Worm (Caenorhabditis elegans) whole organism, young adult: ENCODE measurements around the gene pas-2.

Experiments
- B0035.1 ChIP-seq: sonication (generic microtip); optimal IDR thresholded peaks from 2 replicates; lab custom pipeline; 2016; ENCODE audit warnings: missing genetic modification characterization, mild to moderate bottlenecking, missing compliant biosample characterization, missing genotype, missing genetic modification reagents
- C17E4.6 ChIP-seq: fragments of 200-800 bp; sonication (Bioruptor generic); IDR thresholded peaks from 2 replicates; pipeline ENCODE4 v1.3.6; 2022; ENCODE audit warnings: missing genetic modification reagents, missing genetic modification characterization, missing compliant biosample characterization
- F22D6.2 ChIP-seq: sonication (generic microtip); optimal IDR thresholded peaks from 2 replicates; lab custom pipeline; 2016; ENCODE audit warnings: mild to moderate bottlenecking, missing genetic modification characterization, missing compliant biosample characterization
- F23B12.7 ChIP-seq: sonication (generic microtip); optimal IDR thresholded peaks from 2 replicates; lab custom pipeline; 2017; ENCODE audit warnings: missing genetic modification characterization, mild to moderate bottlenecking, missing compliant biosample characterization, antibody characterized with exemption, moderate library complexity; ENCODE audit not compliant: insufficient read depth
- F39B2.1 ChIP-seq: fragments of 200-800 bp; sonication (Bioruptor generic); IDR thresholded peaks from 2 replicates; pipeline ENCODE4 v1.3.6; 2022; ENCODE audit warnings: missing genetic modification reagents, missing genetic modification characterization, missing compliant biosample characterization
- Y53F4B.3 ChIP-seq: fragments of 200-800 bp; sonication (Bioruptor generic); IDR thresholded peaks from 2 replicates; pipeline ENCODE4 v1.3.6; 2022; ENCODE audit warnings: missing genetic modification reagents, missing genetic modification characterization, missing compliant biosample characterization
- Y53G8AR.9 ChIP-seq: fragments of 200-800 bp; sonication (Bioruptor generic); conservative IDR thresholded peaks from 2 replicates; pipeline ENCODE4 v1.3.6; 2022; ENCODE audit warnings: missing genetic modification reagents, missing genetic modification characterization, missing compliant biosample characterization
- Y67H2A.10 ChIP-seq: fragments of 200-800 bp; sonication (Bioruptor generic); conservative IDR thresholded peaks from 2 replicates; pipeline ENCODE4 v1.3.6; 2022; ENCODE audit warnings: missing genetic modification reagents, missing genetic modification characterization, missing compliant biosample characterization
- Y95B8A.8 ChIP-seq: fragments of 200-800 bp; sonication (Bioruptor generic); IDR thresholded peaks from 2 replicates; pipeline ENCODE4 v1.3.6; 2022; ENCODE audit warnings: missing genetic modification reagents, missing genetic modification characterization, missing compliant biosample characterization
- akir-1 ChIP-seq: fragments of 200-800 bp; sonication (Bioruptor generic); optimal IDR thresholded peaks from 2 replicates; lab custom pipeline; 2018; ENCODE audit warnings: mild to moderate bottlenecking, missing genetic modification characterization, moderate library complexity, missing compliant biosample characterization
- bed-1 ChIP-seq: fragments of 200-800 bp; sonication (Bioruptor generic); IDR thresholded peaks from 2 replicates; pipeline ENCODE4 v1.3.6; 2022; ENCODE audit warnings: missing genetic modification reagents, missing genetic modification characterization, missing compliant biosample characterization
- ceh-100 ChIP-seq: fragments of 200-800 bp; sonication (Bioruptor generic); IDR thresholded peaks from 2 replicates; pipeline ENCODE4 v1.3.6; 2022; ENCODE audit warnings: missing genetic modification reagents, missing genetic modification characterization, missing compliant biosample characterization
- ceh-27 ChIP-seq: fragments of 200-800 bp; sonication (Bioruptor generic); optimal IDR thresholded peaks from 2 replicates; lab custom pipeline; 2018; ENCODE audit warnings: mild to moderate bottlenecking, missing genetic modification characterization, moderate library complexity, missing compliant biosample characterization
- ceh-79 ChIP-seq: sonication (generic microtip); optimal IDR thresholded peaks from 2 replicates; lab custom pipeline; 2017; ENCODE audit warnings: mild to moderate bottlenecking, missing genetic modification characterization, missing compliant biosample characterization
- efl-1 ChIP-seq: fragments of 150-350 bp; optimal IDR thresholded peaks from 2 replicates; lab custom pipeline; 2014; ENCODE audit warnings: missing biosample characterization, missing genetic modification reagents, missing genetic modification characterization
- him-1 ChIP-seq: sonication (generic microtip); optimal IDR thresholded peaks from 2 replicates; lab custom pipeline; 2016; ENCODE audit warnings: missing genotype, missing genetic modification reagents, missing genetic modification characterization, missing compliant biosample characterization
- hlh-12 ChIP-seq: sonication (generic microtip); optimal IDR thresholded peaks from 2 replicates; lab custom pipeline; 2016; ENCODE audit warnings: missing genetic modification characterization, missing compliant biosample characterization
- hlh-26 ChIP-seq: fragments of 200-800 bp; sonication (Bioruptor generic); conservative IDR thresholded peaks from 2 replicates; pipeline ENCODE4 v1.3.6; 2022; ENCODE audit warnings: missing genetic modification reagents, missing genetic modification characterization, missing compliant biosample characterization
- hmg-1.2 ChIP-seq: fragments of 200-800 bp; sonication (Bioruptor generic); IDR thresholded peaks from 2 replicates; pipeline ENCODE4 v1.3.6; 2022; ENCODE audit warnings: missing genetic modification reagents, missing genetic modification characterization, missing compliant biosample characterization
- hmg-20 ChIP-seq: fragments of 200-800 bp; sonication (Bioruptor generic); IDR thresholded peaks from 2 replicates; pipeline ENCODE4 v1.3.6; 2022; ENCODE audit warnings: missing genetic modification reagents, missing genetic modification characterization, missing compliant biosample characterization
- hrde-1 ChIP-seq: sonication (generic microtip); optimal IDR thresholded peaks from 2 replicates; lab custom pipeline; 2016; ENCODE audit warnings: missing genetic modification characterization, mild to moderate bottlenecking, missing compliant biosample characterization, moderate library complexity, missing genotype, missing genetic modification reagents, borderline replicate concordance
- lag-1 ChIP-seq: fragments of 200-800 bp; sonication (Bioruptor generic); IDR thresholded peaks from 2 replicates; pipeline ENCODE4 v1.3.6; 2022; ENCODE audit warnings: missing genetic modification reagents, missing genetic modification characterization, missing compliant biosample characterization
- lin-26 ChIP-seq: fragments of 200-800 bp; sonication (Bioruptor generic); IDR thresholded peaks from 2 replicates; pipeline ENCODE4 v1.3.6; 2022; ENCODE audit warnings: missing genetic modification reagents, missing genetic modification characterization, missing compliant biosample characterization
- lin-35 ChIP-seq, 3 experiments: fragments of 150-350 bp in 2 of 3; sonication (generic microtip) in 1 of 3; optimal IDR thresholded peaks; 2 replicates each; lab custom pipeline; 2014 to 2018; ENCODE audit warnings: missing biosample characterization in 3 of 3, missing genetic modification characterization in 3 of 3, missing genetic modification reagents in 3 of 3
- lin-54 ChIP-seq: fragments of 200-800 bp; sonication (Bioruptor generic); optimal IDR thresholded peaks from 2 replicates; lab custom pipeline; 2018; ENCODE audit warnings: mild to moderate bottlenecking, missing genetic modification characterization, missing compliant biosample characterization
- lir-1 ChIP-seq: fragments of 200-800 bp; sonication (Bioruptor generic); conservative IDR thresholded peaks from 2 replicates; pipeline ENCODE4 v1.3.6; 2022; ENCODE audit warnings: missing genetic modification reagents, missing genetic modification characterization, missing compliant biosample characterization
- lsl-1 ChIP-seq: fragments of 200-800 bp; sonication (Bioruptor generic); optimal IDR thresholded peaks from 2 replicates; lab custom pipeline; 2018; ENCODE audit warnings: mild to moderate bottlenecking, missing genetic modification characterization, moderate library complexity, missing compliant biosample characterization
- lsy-27 ChIP-seq: sonication (generic microtip); optimal IDR thresholded peaks from 2 replicates; lab custom pipeline; 2017; ENCODE audit warnings: missing genetic modification characterization, mild to moderate bottlenecking, missing compliant biosample characterization, antibody characterized with exemption, missing genotype, borderline replicate concordance; ENCODE audit not compliant: insufficient read depth
- madf-10 ChIP-seq: sonication (generic microtip); optimal IDR thresholded peaks from 2 replicates; lab custom pipeline; 2016; ENCODE audit warnings: mild to moderate bottlenecking, missing genetic modification characterization, missing compliant biosample characterization
- madf-3 ChIP-seq: fragments of 200-800 bp; sonication (Bioruptor generic); IDR thresholded peaks from 2 replicates; pipeline ENCODE4 v1.3.6; 2022; ENCODE audit warnings: missing genetic modification reagents, missing genetic modification characterization, missing compliant biosample characterization
- nfya-2 ChIP-seq: fragments of 200-800 bp; sonication (Bioruptor generic); IDR thresholded peaks from 2 replicates; pipeline ENCODE4 v1.3.6; 2022; ENCODE audit warnings: missing genetic modification reagents, missing genetic modification characterization, missing compliant biosample characterization
- nhr-27 ChIP-seq: fragments of 200-800 bp; sonication (Bioruptor generic); optimal IDR thresholded peaks from 2 replicates; lab custom pipeline; 2018; ENCODE audit warnings: mild to moderate bottlenecking, missing genetic modification characterization, moderate library complexity, missing compliant biosample characterization
- nhr-90 ChIP-seq: sonication (generic microtip); optimal IDR thresholded peaks from 2 replicates; lab custom pipeline; 2016; ENCODE audit warnings: missing genotype, mild to moderate bottlenecking, missing genetic modification characterization, missing compliant biosample characterization
- pbrm-1 ChIP-seq: fragments of 200-800 bp; sonication (Bioruptor generic); IDR thresholded peaks from 2 replicates; pipeline ENCODE4 v1.3.6; 2022; ENCODE audit warnings: missing genetic modification reagents, missing genetic modification characterization, missing compliant biosample characterization
- rec-8 ChIP-seq, 2 experiments: sonication (generic microtip); optimal IDR thresholded peaks; 2 replicates each; lab custom pipeline; 2016; ENCODE audit warnings: mild to moderate bottlenecking in 2 of 2, missing genetic modification characterization in 2 of 2, missing genetic modification reagents in 2 of 2, missing genotype in 2 of 2, missing biosample characterization in 1 of 2, missing compliant biosample characterization in 1 of 2, moderate library complexity in 1 of 2
- repo-1 ChIP-seq: sonication (generic microtip); optimal IDR thresholded peaks from 2 replicates; lab custom pipeline; 2017; ENCODE audit warnings: mild to moderate bottlenecking, missing genetic modification characterization, missing compliant biosample characterization
- sdz-38 ChIP-seq: sonication (generic microtip); optimal IDR thresholded peaks from 2 replicates; lab custom pipeline; 2016; ENCODE audit warnings: missing genotype, missing genetic modification characterization, missing compliant biosample characterization
- sea-2 ChIP-seq: fragments of 200-800 bp; sonication (Bioruptor generic); IDR thresholded peaks from 2 replicates; pipeline ENCODE4 v1.3.6; 2022; ENCODE audit warnings: missing genetic modification characterization, missing compliant biosample characterization
- snpc-1.1 ChIP-seq: sonication (generic microtip); optimal IDR thresholded peaks from 2 replicates; lab custom pipeline; 2017; ENCODE audit warnings: missing genetic modification characterization, mild to moderate bottlenecking, missing compliant biosample characterization, antibody characterized with exemption, moderate library complexity, missing genotype, missing genetic modification reagents; ENCODE audit not compliant: insufficient read depth
- snpc-1.3 ChIP-seq: sonication (generic microtip); optimal IDR thresholded peaks from 2 replicates; lab custom pipeline; 2017; ENCODE audit warnings: missing genetic modification characterization, mild to moderate bottlenecking, missing compliant biosample characterization, antibody characterized with exemption, moderate library complexity, missing genotype, missing genetic modification reagents; ENCODE audit not compliant: insufficient read depth
- snpc-3.4 ChIP-seq: sonication (generic microtip); optimal IDR thresholded peaks from 2 replicates; lab custom pipeline; 2017; ENCODE audit warnings: missing genetic modification characterization, mild to moderate bottlenecking, missing compliant biosample characterization, antibody characterized with exemption, moderate library complexity, missing genotype, missing genetic modification reagents
- somi-1 ChIP-seq: fragments of 200-800 bp; sonication (Bioruptor generic); optimal IDR thresholded peaks from 2 replicates; lab custom pipeline; 2018; ENCODE audit warnings: mild to moderate bottlenecking, missing genetic modification characterization, missing compliant biosample characterization
- tbp1 ChIP-seq: fragments of 200-800 bp; sonication (Bioruptor generic); optimal IDR thresholded peaks from 2 replicates; lab custom pipeline; 2018; ENCODE audit warnings: mild to moderate bottlenecking, missing genetic modification characterization, missing compliant biosample characterization
- tbx-9 ChIP-seq: sonication (generic microtip); optimal IDR thresholded peaks from 2 replicates; lab custom pipeline; 2016; ENCODE audit warnings: borderline replicate concordance, missing genetic modification characterization, inconsistent platforms, missing compliant biosample characterization
- ztf-26 ChIP-seq: sonication (generic microtip); optimal IDR thresholded peaks from 2 replicates; lab custom pipeline; 2017; ENCODE audit warnings: missing genetic modification characterization, missing compliant biosample characterization
- ztf-6 ChIP-seq: fragments of 200-800 bp; sonication (Bioruptor generic); IDR thresholded peaks from 2 replicates; pipeline ENCODE4 v1.3.6; 2022; ENCODE audit warnings: missing genetic modification reagents, missing genetic modification characterization, missing compliant biosample characterization

Gene pas-2

ce11 chrV:10807862-10808327, 37.7 kb downstream of the pas-2 start, which contains the start of gene plrg-1 (continued):
- peak; percentile 38 for TF ChIP-seq repo-1
- TF ChIP-seq hmg-20 (GFP tag; lab: Robert Waterston, UW) = peak; percentile 79
- TF ChIP-seq nhr-27 = no peak
- TF ChIP-seq sdz-38 = no peak
- no peak for TF ChIP-seq B0035.1 (tag; lab: Kevin White, UChicago)
- TF ChIP-seq lin-35 (GFP tag; optimal IDR thresholded peaks at IDR 0.05; lab: Kevin White, UChicago) = peak in 1 of 3 experiments; percentile 76
- peak; percentile 88 for TF ChIP-seq ceh-100 (GFP tag; lab: Robert Waterston, UW)
- peak; percentile 79 for TF ChIP-seq lir-1 (GFP tag; lab: Robert Waterston, UW)
- peak; percentile 79; the same call in 1 of the 2 replicates for TF ChIP-seq Y95B8A.8 (GFP tag; lab: Robert Waterston, UW)
- TF ChIP-seq snpc-1.3 (tag; lab: Kevin White, UChicago) = peak; percentile 82
- TF ChIP-seq Y53G8AR.9 (GFP tag; lab: Robert Waterston, UW) = peak; percentile 85
- TF ChIP-seq snpc-1.1 (tag; lab: Kevin White, UChicago) = peak; percentile 51
- peak; percentile 81 for TF ChIP-seq lin-26 (GFP tag; lab: Robert Waterston, UW)
- TF ChIP-seq lin-54 (GFP tag; lab: Kevin White, UChicago) = peak; percentile 87
- TF ChIP-seq lag-1 (GFP tag; lab: Robert Waterston, UW) = 0 out of 2 replicates have a peak, but pooled peaks have one; percentile 49
- no peak for TF ChIP-seq hlh-12 (tag; lab: Kevin White, UChicago)
- TF ChIP-seq ceh-79 (tag; lab: Kevin White, UChicago) = no peak
- peak; percentile 72; the same call in 1 of the 2 replicates for TF ChIP-seq ztf-6 (GFP tag; lab: Robert Waterston, UW)
- peak; percentile 31; the same call in 1 of the 2 replicates for TF ChIP-seq Y67H2A.10 (GFP tag; lab: Robert Waterston, UW)
- TF ChIP-seq hrde-1 (tag; lab: Kevin White, UChicago) = peak; percentile 28
- TF ChIP-seq tbx-9 (tag; lab: Kevin White, UChicago) = no peak
- TF ChIP-seq rec-8 (tag; optimal IDR thresholded peaks at IDR 0.05; lab: Kevin White, UChicago) = peak; percentile 20 to 60
- no peak for TF ChIP-seq sea-2
- TF ChIP-seq C17E4.6 (GFP tag; lab: Robert Waterston, UW) = peak; percentile 19; the same call in 1 of the 2 replicates
- peak; percentile 52 for TF ChIP-seq madf-10 (tag; lab: Kevin White, UChicago)
- no peak for TF ChIP-seq nfya-2 (GFP tag; lab: Robert Waterston, UW)
- peak; percentile 69 for TF ChIP-seq tbp1 (GFP tag; lab: Kevin White, UChicago)
- peak; percentile 57 for TF ChIP-seq lsy-27 (tag; lab: Kevin White, UChicago)
- peak; percentile 27 for TF ChIP-seq somi-1 (GFP tag; lab: Kevin White, UChicago)
- no peak for TF ChIP-seq hlh-26 (GFP tag; lab: Robert Waterston, UW)
- TF ChIP-seq ztf-26 (tag; lab: Kevin White, UChicago) = peak; percentile 32
- peak; percentile 39 for TF ChIP-seq F22D6.2 (tag; lab: Kevin White, UChicago)
- peak; percentile 47 for TF ChIP-seq him-1 (tag; lab: Kevin White, UChicago)
- TF ChIP-seq efl-1 (GFP tag; lab: Kevin White, UChicago) = peak; percentile 59
- 0 out of 2 replicates have a peak, but pooled peaks have one; percentile 48 for TF ChIP-seq Y53F4B.3 (GFP tag; lab: Robert Waterston, UW)
- TF ChIP-seq ceh-27 = peak; percentile 92
- TF ChIP-seq madf-3 (GFP tag; lab: Robert Waterston, UW) = peak; percentile 89
- no peak for TF ChIP-seq F39B2.1 (GFP tag; lab: Robert Waterston, UW)
- peak; percentile 84 for TF ChIP-seq F23B12.7 (tag; lab: Kevin White, UChicago)
- TF ChIP-seq akir-1 (GFP tag; lab: Kevin White, UChicago) = no peak
- peak; percentile 40 for TF ChIP-seq nhr-90 (tag; lab: Kevin White, UChicago)
- peak; percentile 86 for TF ChIP-seq hmg-1.2 (GFP tag; lab: Robert Waterston, UW)
- TF ChIP-seq bed-1 (GFP tag; lab: Robert Waterston, UW) = no peak
- peak; percentile 94 for TF ChIP-seq pbrm-1
- TF ChIP-seq snpc-3.4 (tag; lab: Kevin White, UChicago) = peak; percentile 73
- peak; percentile 74 for TF ChIP-seq lsl-1 (GFP tag; lab: Kevin White, UChicago)
